Worm (Caenorhabditis elegans): ENCODE measurements around the gene srj-42.

ce11 chrIV:15275363-15275854 is 23.4 kb upstream of the srj-42 start, which contains the start of gene ccg-1:
- no peak for TF ChIP-seq hmbx-1 (tag; optimal IDR thresholded peaks at IDR 0.05)
- no peak for TF ChIP-seq scrt-1 (GFP tag; IDR thresholded peaks at IDR 0.05)
- no peak for TF ChIP-seq flt-1 (GFP tag; IDR thresholded peaks at IDR 0.05)
- no peak for TF ChIP-seq hnd-1 (tag; optimal IDR thresholded peaks at IDR 0.05)
- TF ChIP-seq tra-4 (tag; optimal IDR thresholded peaks at IDR 0.05) = no peak
- no peak for TF ChIP-seq ceh-13 (GFP tag; optimal IDR thresholded peaks at IDR 0.05)
